Worm (Caenorhabditis elegans): ENCODE data around the gene fbxb-117.

Gene fbxb-117

DNA sequence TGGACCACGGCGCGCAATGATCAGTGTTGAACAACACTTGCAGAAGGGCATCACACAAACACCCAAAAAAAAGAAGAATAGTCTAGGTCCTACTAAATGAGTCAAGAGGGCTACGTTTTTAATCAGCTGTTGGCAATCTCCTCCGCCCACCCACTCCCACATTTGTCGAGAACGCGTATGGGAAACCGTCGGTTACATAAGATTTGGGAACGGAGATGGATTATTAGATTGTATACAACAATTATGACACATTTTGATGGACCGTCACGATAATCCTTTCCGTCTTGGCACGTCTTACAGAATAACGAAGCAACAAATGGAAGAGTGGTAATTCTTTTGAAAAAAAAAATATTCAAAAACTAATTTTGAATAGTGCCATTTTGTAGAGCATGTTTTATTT lies 3.5 kb downstream of the fbxb-117 start:
- TF ChIP-seq lsy-12 (tag; optimal IDR thresholded peaks at IDR 0.05) (no peak), fkh-10 (GFP tag; optimal IDR thresholded peaks at IDR 0.05) (no peak), ceh-28 (tag; optimal IDR thresholded peaks at IDR 0.05) (no peak), sea-2 (GFP tag; optimal IDR thresholded peaks at IDR 0.05) (no peak), fos-1 (tag; optimal IDR thresholded peaks at IDR 0.05) (no peak), elt-3 (tag; optimal IDR thresholded peaks at IDR 0.05) (no peak), ztf-11 (tag; optimal IDR thresholded peaks at IDR 0.05) (no peak)

DNA sequence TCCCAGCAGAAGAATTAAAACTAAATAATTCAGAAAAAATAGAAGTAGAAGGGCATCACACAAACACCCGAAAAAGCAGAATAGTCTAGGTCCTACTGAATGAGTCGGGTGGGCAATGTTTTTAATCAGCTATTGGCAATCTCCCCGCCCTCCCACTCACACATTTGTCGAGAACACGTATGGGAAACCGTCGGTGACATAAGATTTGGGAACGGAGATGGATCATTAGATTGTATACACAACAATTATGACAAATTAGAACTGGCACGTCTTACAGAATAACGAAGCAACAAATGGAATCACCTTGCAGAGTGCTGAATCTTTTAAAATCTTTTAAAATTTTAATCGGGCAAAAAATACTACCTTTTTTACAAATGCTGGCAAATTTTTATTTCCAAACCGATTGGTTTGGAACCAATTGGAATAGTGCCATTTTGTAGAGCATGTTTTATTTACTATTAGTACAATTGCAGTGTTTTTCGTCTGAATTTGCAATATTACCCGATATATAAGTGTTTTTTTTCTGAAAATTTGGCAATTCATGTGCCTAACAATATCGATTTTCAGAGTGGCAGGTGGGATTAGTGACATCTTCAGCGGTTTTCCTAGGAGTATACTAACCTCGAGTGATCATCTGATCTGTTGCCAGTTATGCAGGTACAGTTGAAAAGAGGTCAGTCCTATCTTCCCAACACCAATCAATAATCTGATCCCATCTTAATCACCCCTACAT lies 5.8 kb downstream of the fbxb-117 start, which contains the start of the genes F55C9.3 and fbxb-57:
Gene F55C9.3, minus strand, starts transcription at position 101 of the 733 bp plus-strand sequence.
Gene fbxb-57, plus strand, starts transcription at position 683 of the 733 bp plus-strand sequence.
- no peak for TF ChIP-seq zag-1 (tag; optimal IDR thresholded peaks at IDR 0.05)

DNA sequence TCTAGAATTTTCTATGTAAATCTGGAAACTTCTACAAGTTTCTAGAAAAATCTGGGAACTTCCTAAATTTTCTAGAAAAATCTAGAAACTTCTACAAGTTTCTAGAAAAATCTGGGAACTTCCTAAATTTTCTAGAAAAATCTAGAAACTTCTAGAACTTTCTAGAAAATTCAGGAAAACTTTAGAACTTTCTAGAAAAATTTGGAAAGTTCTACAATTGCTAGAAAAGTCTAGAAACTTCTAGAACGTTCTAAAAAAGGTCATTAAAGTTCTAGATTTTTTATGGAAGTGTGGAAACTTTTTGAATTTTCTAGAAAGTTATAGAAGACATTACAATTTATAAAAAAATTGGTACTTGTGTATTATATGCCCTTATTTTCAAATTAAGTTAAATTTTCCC lies 10.6 kb downstream of the fbxb-117 start, which contains the start of gene F55C9.5:
Gene F55C9.5, minus strand, starts transcription at position 101 of the 400 bp plus-strand sequence.
- TF ChIP-seq nhr-67 (tag; optimal IDR thresholded peaks at IDR 0.05) (no peak), elt-1 (tag; optimal IDR thresholded peaks at IDR 0.05) (no peak), skn-1 (tag; optimal IDR thresholded peaks at IDR 0.05) (no peak), elt-2 (tag; optimal IDR thresholded peaks at IDR 0.05) (no peak), ama-1 (optimal IDR thresholded peaks at IDR 0.05) (no peak), daf-12 (tag; optimal IDR thresholded peaks at IDR 0.05) (no peak), ceh-16 (tag; optimal IDR thresholded peaks at IDR 0.05) (no peak), egl-5 (tag; optimal IDR thresholded peaks at IDR 0.05) (no peak), pqm-1 (tag; optimal IDR thresholded peaks at IDR 0.05) (no peak), ztf-4 (tag; optimal IDR thresholded peaks at IDR 0.05) (no peak), ztf-11 (tag; optimal IDR thresholded peaks at IDR 0.05) (no peak), nfya-1 (tag; optimal IDR thresholded peaks at IDR 0.05; ENCODE audit: insufficient read depth) (no peak), lin-39 (tag; optimal IDR thresholded peaks at IDR 0.05) (no peak)

DNA sequence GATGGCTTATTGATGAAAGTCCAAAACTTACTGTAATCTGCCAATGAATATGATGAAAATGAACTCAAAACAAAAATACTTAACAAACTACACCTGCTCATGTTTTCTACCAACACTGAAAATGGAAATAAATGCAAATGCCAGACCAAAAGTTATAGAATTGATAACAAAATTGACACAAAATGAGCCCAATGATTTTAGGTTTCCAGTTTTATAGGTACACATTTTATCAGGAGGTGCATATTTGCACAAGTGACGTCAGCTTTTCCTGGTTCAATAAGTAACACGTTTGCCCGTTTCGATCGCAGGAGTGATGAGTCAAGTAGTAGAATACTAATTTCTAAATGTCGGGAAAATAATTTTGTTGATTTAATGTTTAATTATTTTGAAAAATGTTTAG lies 14.3 kb downstream of the fbxb-117 start, which contains the start of gene F55C9.6:
Gene F55C9.6, minus strand, starts transcription at position 101 of the 400 bp plus-strand sequence.
- TF ChIP-seq fkh-10 (GFP tag; optimal IDR thresholded peaks at IDR 0.05), result no peak
- TF ChIP-seq ceh-28 (tag; optimal IDR thresholded peaks at IDR 0.05), result no peak
- no peak for TF ChIP-seq zag-1 (tag; optimal IDR thresholded peaks at IDR 0.05)
- no peak for TF ChIP-seq ztf-11 (tag; optimal IDR thresholded peaks at IDR 0.05)
- no peak for TF ChIP-seq pha-4 (tag; optimal IDR thresholded peaks at IDR 0.05)
- no peak for TF ChIP-seq nfya-1 (tag; optimal IDR thresholded peaks at IDR 0.05; ENCODE audit: insufficient read depth)
- no peak for TF ChIP-seq nhr-237 (tag; optimal IDR thresholded peaks at IDR 0.05)
- no peak for TF ChIP-seq ceh-82 (tag; optimal IDR thresholded peaks at IDR 0.05)
- no peak for TF ChIP-seq lsy-12 (tag; optimal IDR thresholded peaks at IDR 0.05)
- TF ChIP-seq egl-27 (tag; optimal IDR thresholded peaks at IDR 0.05), result no peak
- no peak for TF ChIP-seq elt-3 (tag; optimal IDR thresholded peaks at IDR 0.05)
- no peak for TF ChIP-seq aly-2 (tag; optimal IDR thresholded peaks at IDR 0.05)
- TF ChIP-seq unc-39 (tag; optimal IDR thresholded peaks at IDR 0.05), result no peak
- TF ChIP-seq fkh-2 (tag; optimal IDR thresholded peaks at IDR 0.05), result no peak
- TF ChIP-seq sea-2 (GFP tag; optimal IDR thresholded peaks at IDR 0.05), result no peak
- no peak for TF ChIP-seq elt-1 (tag; optimal IDR thresholded peaks at IDR 0.05)

DNA sequence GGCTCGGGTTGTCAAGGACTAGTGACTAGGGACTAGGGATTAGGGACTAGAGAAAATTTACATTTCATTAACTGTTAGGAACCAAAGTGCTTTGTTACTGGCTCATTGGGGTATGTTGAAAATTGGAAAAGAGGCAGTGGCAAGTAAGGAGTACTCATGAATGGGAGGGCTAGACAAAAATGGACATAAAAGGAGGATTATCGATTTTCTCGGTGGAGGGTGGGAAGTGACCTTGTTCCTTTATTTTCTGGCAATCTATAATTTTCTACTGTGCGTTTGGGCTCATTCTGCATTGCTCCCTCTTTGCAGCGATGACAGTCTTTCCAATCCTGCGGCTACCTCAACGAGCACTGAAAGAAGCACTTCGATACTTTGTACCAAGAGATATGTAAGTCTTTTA lies 15.1 kb downstream of the fbxb-117 start, which contains the start of gene fbxb-60:
Gene fbxb-60, plus strand, starts transcription at position 301 of the 400 bp plus-strand sequence.
- TF ChIP-seq ama-1 (optimal IDR thresholded peaks at IDR 0.05) (no peak), unc-39 (tag; optimal IDR thresholded peaks at IDR 0.05) (no peak), ceh-28 (tag; optimal IDR thresholded peaks at IDR 0.05) (no peak), sea-2 (GFP tag; optimal IDR thresholded peaks at IDR 0.05) (no peak), unc-62 (GFP tag; optimal IDR thresholded peaks at IDR 0.05) (no peak), egl-5 (tag; optimal IDR thresholded peaks at IDR 0.05) (no peak), nhr-25 (tag; optimal IDR thresholded peaks at IDR 0.05) (no peak), tbx-2 (tag; optimal IDR thresholded peaks at IDR 0.05) (no peak), nhr-77 (tag; optimal IDR thresholded peaks at IDR 0.05) (no peak), pha-4 (tag; optimal IDR thresholded peaks at IDR 0.05) (no peak), nhr-67 (tag; optimal IDR thresholded peaks at IDR 0.05) (no peak), ceh-82 (tag; optimal IDR thresholded peaks at IDR 0.05) (no peak), skn-1 (tag; optimal IDR thresholded peaks at IDR 0.05) (no peak), elt-2 (tag; optimal IDR thresholded peaks at IDR 0.05) (no peak), ZK546.5 (tag; optimal IDR thresholded peaks at IDR 0.05) (no peak), aly-2 (tag; optimal IDR thresholded peaks at IDR 0.05) (no peak), fkh-10 (GFP tag; optimal IDR thresholded peaks at IDR 0.05) (no peak), egl-27 (tag; optimal IDR thresholded peaks at IDR 0.05) (no peak), lsy-12 (tag; optimal IDR thresholded peaks at IDR 0.05) (no peak), fos-1 (tag; optimal IDR thresholded peaks at IDR 0.05) (no peak)

Data from whole organism, L3 larva.